Worm (Caenorhabditis elegans): ENCODE measurements around the gene F44E5.15.

DNA sequence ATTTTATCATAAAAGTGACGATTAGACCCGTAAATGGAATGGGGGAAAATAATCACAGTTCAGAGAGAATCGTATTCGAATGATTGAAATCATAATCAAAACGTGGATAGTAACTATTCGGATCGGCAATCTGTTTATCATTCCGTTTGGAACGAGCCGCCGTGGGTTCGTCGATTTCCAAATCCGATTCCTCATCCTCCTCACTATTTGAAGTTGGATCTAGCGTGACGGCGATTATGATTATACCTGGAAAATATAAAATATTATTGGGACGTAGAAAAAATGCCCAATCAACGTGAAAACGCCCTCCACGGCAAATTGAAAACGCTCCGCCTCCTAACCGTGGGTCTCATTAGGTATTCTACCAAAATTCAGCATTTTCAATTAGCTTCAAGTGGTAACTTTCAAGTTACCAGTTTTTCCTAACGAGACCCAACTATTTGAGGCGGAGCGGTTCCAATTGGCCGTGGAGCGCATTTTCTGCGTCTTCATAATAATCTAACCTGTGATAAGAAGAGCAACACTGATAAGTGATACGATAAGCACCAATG is 41.2 kb upstream of the F44E5.15 start:
- no peak for TF ChIP-seq him-1 (tag; optimal IDR thresholded peaks at IDR 0.05)
- TF ChIP-seq dao-5 (tag; optimal IDR thresholded peaks at IDR 0.05), result no peak
- TF ChIP-seq W03F9.2 (tag; optimal IDR thresholded peaks at IDR 0.05), result no peak
